Worm (Caenorhabditis elegans) whole organism, L1 larva: ENCODE measurements around the gene Y49A10A.2.

Experiments used
- blmp-1 ChIP-seq: fragments of 150-350 bp; optimal IDR thresholded peaks from 2 replicates; lab custom pipeline; 2014; ENCODE audit warnings: missing biosample characterization, missing genetic modification characterization
- lin-39 ChIP-seq: fragments of 150-350 bp; optimal IDR thresholded peaks from 2 replicates; lab custom pipeline; 2014; ENCODE audit warnings: missing biosample characterization, missing genetic modification reagents, missing genetic modification characterization

DNA sequence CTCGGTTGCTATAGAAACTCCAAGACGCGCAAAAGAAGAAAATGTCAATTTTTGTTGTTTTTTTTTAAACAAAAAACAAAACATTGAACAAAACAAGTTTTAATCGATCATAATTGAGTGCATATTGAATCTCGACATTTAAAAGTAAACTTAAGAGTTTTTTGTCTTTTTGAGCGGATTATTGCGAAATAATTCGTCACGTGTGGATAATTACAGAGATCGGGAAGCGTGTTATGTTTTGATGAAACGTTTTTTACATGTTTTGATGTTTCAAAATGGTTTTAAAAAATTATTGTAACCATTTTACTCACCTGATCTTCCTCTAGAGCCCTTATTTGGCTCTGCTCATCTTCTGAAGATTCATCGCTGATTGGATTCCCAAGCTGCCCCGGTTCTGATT is 13.5 kb upstream of the Y49A10A.2 start:
- TF ChIP-seq lin-39 (tag; lab: Kevin White, UChicago): no peak
- TF ChIP-seq blmp-1 (tag; lab: Kevin White, UChicago): no peak
